Worm (Caenorhabditis elegans) whole organism, L2 larva: ENCODE results near the gene isw-1.

Source experiments
- lsy-2 ChIP-seq, 2 experiments: fragments of 150-350 bp in 1 of 2; sonication (generic microtip) in 1 of 2; optimal IDR thresholded peaks; 2 replicates each; lab custom pipeline; 2014 to 2017; ENCODE audit warnings: missing biosample characterization in 2 of 2, missing genetic modification characterization in 2 of 2
- nhr-12 ChIP-seq: fragments of 150-350 bp; optimal IDR thresholded peaks from 2 replicates; lab custom pipeline; 2014; ENCODE audit warnings: missing biosample characterization, missing genetic modification characterization
- nhr-237 ChIP-seq: fragments of 150-350 bp; optimal IDR thresholded peaks from 2 replicates; lab custom pipeline; 2014; ENCODE audit warnings: missing biosample characterization, missing genetic modification characterization
- unc-39 ChIP-seq: fragments of 150-350 bp; optimal IDR thresholded peaks from 2 replicates; lab custom pipeline; 2014; ENCODE audit warnings: missing biosample characterization, missing genetic modification characterization
- unc-62 ChIP-seq: fragments of 150-350 bp; optimal IDR thresholded peaks from 2 replicates; lab custom pipeline; 2014; ENCODE audit warnings: missing biosample characterization, missing genetic modification reagents, missing genetic modification characterization

DNA sequence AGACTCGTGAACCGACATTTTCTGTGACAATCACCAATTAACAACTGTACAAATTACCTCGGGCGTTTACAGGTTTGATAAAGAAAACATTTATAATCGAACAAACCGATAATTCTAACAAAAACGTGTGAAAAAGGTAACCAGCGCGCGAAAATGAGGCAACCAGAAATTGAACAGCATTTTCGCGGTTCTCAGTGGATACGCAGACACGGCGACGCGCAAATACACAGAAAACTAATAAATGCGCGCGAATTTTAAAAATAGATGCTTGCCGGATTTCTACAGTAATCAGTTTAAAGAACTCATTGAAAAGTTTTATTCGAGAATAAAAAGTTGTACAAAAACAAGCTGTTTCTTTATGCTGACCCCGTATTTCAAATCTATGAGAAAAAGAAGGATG is at the start of gene isw-1:
- TF ChIP-seq unc-62 (GFP tag; lab: Kevin White, UChicago) (no peak), nhr-12 (tag; lab: Kevin White, UChicago) (no peak), lsy-2 (tag; optimal IDR thresholded peaks at IDR 0.05; lab: Kevin White, UChicago) (no peak), unc-39 (tag; lab: Kevin White, UChicago) (no peak), nhr-237 (tag; lab: Kevin White, UChicago) (no peak)
